Fruit fly (Drosophila melanogaster) whole organism, adult: ENCODE measurements around the gene Tbca.
A peak's percentile ranks its signal among the peaks of the same experiment; 100 is the strongest.

Experiments
- CG14711 ChIP-seq: fragments of 200-800 bp; sonication (Bioruptor generic); optimal IDR thresholded peaks from 2 replicates; lab custom pipeline; 2018; ENCODE audit warnings: missing biosample characterization, mild to moderate bottlenecking, missing genetic modification characterization, moderate library complexity
- CG1620 ChIP-seq: fragments of 200-800 bp; sonication (Bioruptor generic); optimal IDR thresholded peaks from 2 replicates; lab custom pipeline; 2016; ENCODE audit warnings: missing biosample characterization, missing genetic modification characterization
- CG33017 ChIP-seq: fragments of 200-800 bp; sonication (Bioruptor generic); optimal IDR thresholded peaks from 2 replicates; lab custom pipeline; 2018; ENCODE audit warnings: missing biosample characterization, mild to moderate bottlenecking, missing genetic modification characterization, moderate library complexity
- CG7045 ChIP-seq: fragments of 200-800 bp; sonication (Bioruptor generic); optimal IDR thresholded peaks from 2 replicates; lab custom pipeline; 2017; ENCODE audit warnings: missing biosample characterization, mild to moderate bottlenecking, missing genetic modification characterization
- Crg-1 ChIP-seq: fragments of 200-800 bp; sonication (Bioruptor generic); optimal IDR thresholded peaks from 2 replicates; lab custom pipeline; 2016; ENCODE audit warnings: missing biosample characterization, missing genetic modification characterization
- Mnt ChIP-seq: fragments of 200-800 bp; sonication (Bioruptor generic); optimal IDR thresholded peaks from 2 replicates; lab custom pipeline; 2016; ENCODE audit warnings: missing biosample characterization, mild to moderate bottlenecking, missing genetic modification characterization
- bab1 ChIP-seq: fragments of 200-800 bp; sonication (Bioruptor generic); optimal IDR thresholded peaks from 3 replicates; lab custom pipeline; 2019; ENCODE audit warnings: missing biosample characterization, mild to moderate bottlenecking, missing genetic modification characterization, moderate library complexity
- cic ChIP-seq: fragments of 200-800 bp; sonication (Bioruptor generic); optimal IDR thresholded peaks from 2 replicates; lab custom pipeline; 2017; ENCODE audit warnings: missing biosample characterization, mild to moderate bottlenecking, missing genetic modification characterization, moderate library complexity
- kay ChIP-seq: fragments of 200-800 bp; sonication (Bioruptor generic); peaks from one replicate; lab custom pipeline; 2016; ENCODE audit warnings: missing biosample characterization, missing genetic modification characterization, borderline replicate concordance
- pad ChIP-seq: fragments of 200-800 bp; sonication (Bioruptor generic); optimal IDR thresholded peaks from 3 replicates; lab custom pipeline; 2017; ENCODE audit warnings: missing biosample characterization, missing genetic modification characterization, mild to moderate bottlenecking, moderate library complexity, missing genetic modification reagents
- tj ChIP-seq: fragments of 200-800 bp; sonication (Bioruptor generic); optimal IDR thresholded peaks from 3 replicates; lab custom pipeline; 2017; ENCODE audit warnings: missing biosample characterization, mild to moderate bottlenecking, missing genetic modification characterization, moderate library complexity
- toe ChIP-seq: fragments of 200-800 bp; sonication (Bioruptor generic); optimal IDR thresholded peaks from 2 replicates; lab custom pipeline; 2016; ENCODE audit warnings: missing biosample characterization, missing genetic modification characterization

DNA sequence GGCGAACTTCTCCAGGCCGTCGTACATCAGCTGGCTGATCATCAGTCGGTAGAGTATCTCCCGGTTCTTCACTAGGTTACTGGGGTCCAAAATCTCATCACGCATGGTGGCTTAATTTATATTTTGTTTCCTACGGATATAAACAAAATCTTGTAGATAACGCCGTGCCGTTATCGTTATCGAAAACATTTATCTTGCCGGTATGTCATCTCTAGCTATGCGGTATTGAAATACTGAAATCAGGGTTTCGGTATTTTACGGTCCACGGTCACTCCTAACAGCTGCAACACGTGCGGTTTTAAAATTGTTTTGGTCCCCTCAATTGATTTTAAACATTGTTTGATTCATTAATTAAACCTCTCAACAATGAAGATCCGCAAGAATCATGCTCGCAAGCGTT is 6.5 kb upstream of the Tbca start, which contains the start of the genes CstF50 and CG11563:
- TF ChIP-seq CG33017 (tag; lab: Kevin White, UChicago) (no peak), toe (GFP tag; lab: Kevin White, UChicago) (no peak), tj (GFP tag; lab: Kevin White, UChicago) (no peak), bab1 (GFP tag; lab: Kevin White, UChicago) (peak; percentile 59), kay (GFP tag; lab: Kevin White, UChicago) (no peak), CG7045 (GFP tag; lab: Kevin White, UChicago) (no peak), Crg-1 (GFP tag; lab: Kevin White, UChicago) (no peak), pad (no peak), CG14711 (tag; lab: Kevin White, UChicago) (no peak), cic (GFP tag; lab: Kevin White, UChicago) (peak; percentile 6), Mnt (GFP tag; lab: Kevin White, UChicago) (peak; percentile 98), CG1620 (GFP tag; lab: Kevin White, UChicago) (no peak)
